Fruit fly (Drosophila melanogaster): ENCODE measurements around the gene yellow-f.

yellow-f gene

DNA sequence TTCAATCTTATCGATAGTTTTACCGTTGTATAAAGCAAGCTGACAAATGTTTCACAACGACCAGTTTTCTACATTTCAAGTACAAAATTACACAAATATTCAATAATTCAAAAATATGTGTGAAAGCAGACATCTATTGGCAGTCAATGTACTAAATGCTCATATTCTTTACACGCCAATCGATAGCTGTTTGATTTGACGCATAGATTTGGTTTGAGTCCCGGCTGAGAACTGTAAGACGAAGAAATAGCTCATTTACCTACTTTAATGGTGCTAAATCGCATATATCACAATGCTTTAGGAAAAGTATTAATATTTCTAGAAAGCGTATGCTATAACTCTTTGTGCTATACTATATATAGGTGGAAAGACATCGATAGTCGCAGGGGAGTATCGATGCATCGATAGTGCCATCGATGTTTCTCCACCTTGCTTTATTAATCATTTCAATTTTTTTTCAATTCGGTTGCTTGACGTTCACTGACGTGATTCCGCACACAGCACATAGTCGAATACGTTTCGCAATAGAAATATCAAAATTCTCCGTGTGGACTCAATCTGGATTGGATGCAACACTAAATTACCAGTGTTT, 12.3 kb downstream of the yellow-f start, which contains the start of gene Paip2:
Gene Paip2, plus strand, starts transcription at position 165 of the 592 bp plus-strand sequence.
- TF ChIP-seq CG9705 (GFP tag; optimal IDR thresholded peaks at IDR 0.05) (no peak), Sp1 (GFP tag; optimal IDR thresholded peaks at IDR 0.05) (peak; percentile 0), psq (GFP tag; optimal IDR thresholded peaks at IDR 0.05) (peak; percentile 20), Hr78 (GFP tag; optimal IDR thresholded peaks at IDR 0.05) (no peak), CrebA (GFP tag; optimal IDR thresholded peaks at IDR 0.05; ENCODE audit: borderline replicate concordance) (no peak), br (GFP tag; optimal IDR thresholded peaks at IDR 0.05) (no peak), Dif (GFP tag; optimal IDR thresholded peaks at IDR 0.05; ENCODE audit: partially characterized antibody) (no peak), OdsH (GFP tag; optimal IDR thresholded peaks at IDR 0.05) (no peak), tai (GFP tag; optimal IDR thresholded peaks at IDR 0.05) (peak; percentile 24), Vsx2 (GFP tag; optimal IDR thresholded peaks at IDR 0.05; ENCODE audit: partially characterized antibody) (no peak), Myc (optimal IDR thresholded peaks at IDR 0.05) (peak; percentile 26), brk (GFP tag; optimal IDR thresholded peaks at IDR 0.05) (peak; percentile 51), dmrt93B (GFP tag; optimal IDR thresholded peaks at IDR 0.05) (no peak), dsf (GFP tag; optimal IDR thresholded peaks at IDR 0.05; ENCODE audit: borderline replicate concordance) (no peak), Hr83 (GFP tag; optimal IDR thresholded peaks at IDR 0.05; ENCODE audit: poor library complexity, severe bottlenecking) (no peak), h (GFP tag; optimal IDR thresholded peaks at IDR 0.05) (peak; percentile 26), Dfd (GFP tag; optimal IDR thresholded peaks at IDR 0.05) (no peak), foxo (GFP tag; optimal IDR thresholded peaks at IDR 0.05) (no peak), dl (GFP tag; optimal IDR thresholded peaks at IDR 0.05; ENCODE audit: insufficient read depth in 1 of 2, partially characterized antibody in 2 of 2) (no peak), Rel (GFP tag; optimal IDR thresholded peaks at IDR 0.05) (no peak), Rel (tag; optimal IDR thresholded peaks at IDR 0.05) (peak; percentile 46), Abd-B (GFP tag; optimal IDR thresholded peaks at IDR 0.05) (no peak), sv (GFP tag; optimal IDR thresholded peaks at IDR 0.05) (no peak), woc (GFP tag; optimal IDR thresholded peaks at IDR 0.05) (no peak), usp (GFP tag; optimal IDR thresholded peaks at IDR 0.05) (no peak), lola (GFP tag; optimal IDR thresholded peaks at IDR 0.05) (no peak), rgr (GFP tag; optimal IDR thresholded peaks at IDR 0.05) (peak; percentile 14), N (GFP tag; optimal IDR thresholded peaks at IDR 0.05) (no peak), Mio (GFP tag; optimal IDR thresholded peaks at IDR 0.05) (no peak), fru (GFP tag; optimal IDR thresholded peaks at IDR 0.05) (no peak), pan (optimal IDR thresholded peaks at IDR 0.05) (no peak), sage (GFP tag; optimal IDR thresholded peaks at IDR 0.05) (no peak), HLH106 (tag; optimal IDR thresholded peaks at IDR 0.05) (no peak), CG32264 (GFP tag; optimal IDR thresholded peaks at IDR 0.05) (no peak), jim (GFP tag; optimal IDR thresholded peaks at IDR 0.05) (no peak), ey (GFP tag; optimal IDR thresholded peaks at IDR 0.05) (no peak), Jra (GFP tag; optimal IDR thresholded peaks at IDR 0.05) (peak; percentile 19), GATAd (GFP tag; optimal IDR thresholded peaks at IDR 0.05) (no peak), Hnf4 (GFP tag; optimal IDR thresholded peaks at IDR 0.05) (peak; percentile 32)

dm6 chr3R:12977371-12978050, 15.5 kb downstream of the yellow-f start, which contains the start of the genes CG7381 and CG7091:
CG7381 (minus strand) TSS chr3R:12977471.
CG7091 (plus strand) TSS chr3R:12978000.
- TF ChIP-seq usp (GFP tag; optimal IDR thresholded peaks at IDR 0.05) (no peak), sv (GFP tag; optimal IDR thresholded peaks at IDR 0.05) (no peak), psq (GFP tag; optimal IDR thresholded peaks at IDR 0.05) (no peak), jim (GFP tag; optimal IDR thresholded peaks at IDR 0.05) (no peak)

Data from whole organism, wandering third instar larva.